Worm (Caenorhabditis elegans) whole organism, L1 larva: Measurements from ENCODE around the gene dhhc-8.

Experiments
- blmp-1 ChIP-seq: fragments of 150-350 bp; optimal IDR thresholded peaks from 2 replicates; lab custom pipeline; 2014; ENCODE audit warnings: missing biosample characterization, missing genetic modification characterization
- hlh-4 ChIP-seq: sonication (generic microtip); optimal IDR thresholded peaks from 2 replicates; lab custom pipeline; 2016; ENCODE audit warnings: mild to moderate bottlenecking, missing genetic modification characterization, missing compliant biosample characterization
- jun-1 ChIP-seq: fragments of 150-350 bp; optimal IDR thresholded peaks from 2 replicates; lab custom pipeline; 2014; ENCODE audit warnings: missing biosample characterization, missing genetic modification reagents, missing genetic modification characterization
- lsy-2 ChIP-seq, 2 experiments: fragments of 150-350 bp; optimal IDR thresholded peaks; 2 replicates each; lab custom pipeline; 2014; ENCODE audit warnings: missing biosample characterization in 2 of 2, missing genetic modification characterization in 2 of 2
- nhr-19 ChIP-seq: fragments of 200-800 bp; sonication (Bioruptor generic); conservative IDR thresholded peaks from 2 replicates; pipeline ENCODE4 v1.3.6; 2022; ENCODE audit warnings: missing genetic modification characterization, missing compliant biosample characterization
- nhr-90 ChIP-seq: sonication (generic microtip); optimal IDR thresholded peaks from 2 replicates; lab custom pipeline; 2016; ENCODE audit warnings: mild to moderate bottlenecking, missing genetic modification characterization, missing compliant biosample characterization; ENCODE audit not compliant: poor library complexity
- sox-4 ChIP-seq: sonication (generic microtip); optimal IDR thresholded peaks from 2 replicates; lab custom pipeline; 2016; ENCODE audit warnings: missing genetic modification characterization, missing compliant biosample characterization
- unc-62 ChIP-seq: fragments of 150-350 bp; optimal IDR thresholded peaks from 2 replicates; lab custom pipeline; 2014; ENCODE audit warnings: missing biosample characterization, missing genetic modification reagents, missing genetic modification characterization
- ztf-11 ChIP-seq, 2 experiments: sonication (generic microtip); optimal IDR thresholded peaks; 2 replicates each; lab custom pipeline; 2016 to 2017; ENCODE audit warnings: missing genetic modification characterization in 2 of 2, missing biosample characterization in 1 of 2, missing compliant biosample characterization in 1 of 2

DNA sequence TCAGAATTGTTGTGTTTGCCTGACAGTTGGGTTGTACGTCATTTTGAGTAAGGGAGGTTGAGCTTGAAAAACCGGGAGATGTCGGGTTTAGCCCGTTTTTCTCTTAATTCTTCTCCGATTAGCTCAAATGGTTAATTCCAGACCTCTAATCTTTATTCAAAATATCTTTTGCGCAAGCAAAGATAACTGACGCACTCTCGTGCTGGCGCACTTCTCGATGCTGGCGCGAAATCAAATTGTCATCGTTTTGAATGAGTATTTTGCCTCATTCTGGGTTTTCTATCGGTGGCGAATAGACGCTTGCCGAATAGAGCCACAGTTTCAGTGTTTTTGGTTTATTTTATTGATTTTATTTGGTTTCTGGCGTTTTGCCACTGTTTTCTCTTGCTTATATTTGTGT, 53.2 kb downstream of the dhhc-8 start:
- no peak for TF ChIP-seq sox-4 (tag; lab: Kevin White, UChicago)
- TF ChIP-seq hlh-4 (tag; lab: Kevin White, UChicago) = no peak
- TF ChIP-seq ztf-11 (tag; optimal IDR thresholded peaks at IDR 0.05; lab: Kevin White, UChicago) = no peak
- no peak for TF ChIP-seq nhr-19 (GFP tag; lab: Robert Waterston, UW)
- no peak for TF ChIP-seq unc-62 (GFP tag; lab: Kevin White, UChicago)
- no peak for TF ChIP-seq jun-1 (tag; lab: Kevin White, UChicago)
- TF ChIP-seq nhr-90 (tag; lab: Kevin White, UChicago) = no peak
- no peak for TF ChIP-seq blmp-1 (tag; lab: Kevin White, UChicago)
- TF ChIP-seq lsy-2 (tag; optimal IDR thresholded peaks at IDR 0.05; lab: Kevin White, UChicago) = peak in 1 of 2 experiments; percentile 21
